Worm (Caenorhabditis elegans) whole organism, early embryonic: Measurements from ENCODE around the gene R11G10.3.

ENCODE experiments used
- ama-1 ChIP-seq: fragments of 150-350 bp; optimal IDR thresholded peaks from 2 replicates; lab custom pipeline; 2014
- ceh-36 ChIP-seq: sonication (generic microtip); optimal IDR thresholded peaks from 2 replicates; lab custom pipeline; 2016; ENCODE audit warnings: missing genetic modification characterization, inconsistent platforms, missing compliant biosample characterization
- flt-1 ChIP-seq: fragments of 200-800 bp; sonication (Bioruptor generic); IDR thresholded peaks from 2 replicates; pipeline ENCODE4 v1.3.6; 2022; ENCODE audit warnings: missing genetic modification characterization, missing compliant biosample characterization
- hmbx-1 ChIP-seq: sonication (generic microtip); optimal IDR thresholded peaks from 2 replicates; lab custom pipeline; 2016; ENCODE audit warnings: mild to moderate bottlenecking, missing genetic modification characterization, missing compliant biosample characterization
- hnd-1 ChIP-seq: sonication (generic microtip); optimal IDR thresholded peaks from 2 replicates; lab custom pipeline; 2016; ENCODE audit warnings: missing genetic modification characterization, missing compliant biosample characterization
- pes-1 ChIP-seq: fragments of 200-800 bp; sonication (Bioruptor generic); IDR thresholded peaks from 2 replicates; pipeline ENCODE4 v1.3.6; 2022; ENCODE audit warnings: missing genetic modification reagents, missing genetic modification characterization, missing compliant biosample characterization
- tra-4 ChIP-seq: sonication (generic microtip); optimal IDR thresholded peaks from 2 replicates; lab custom pipeline; 2017; ENCODE audit warnings: missing genetic modification characterization, missing compliant biosample characterization

- no peak for TF ChIP-seq hmbx-1 (tag; lab: Kevin White, UChicago)
- no peak for TF ChIP-seq flt-1 (GFP tag; lab: Robert Waterston, UW)
- TF ChIP-seq pes-1 (GFP tag; lab: Robert Waterston, UW) = no peak
- no peak for TF ChIP-seq ama-1
- TF ChIP-seq tra-4 (tag; lab: Kevin White, UChicago) = no peak
- no peak for TF ChIP-seq hnd-1 (tag; lab: Kevin White, UChicago)
- no peak for TF ChIP-seq ceh-36
Measured at ce11 chrV:13484339-13484738, 39.0 kb upstream of the R11G10.3 start, which contains the start of gene T10G3.4.
